Fruit fly (Drosophila melanogaster) whole organism, adult: ENCODE data around the gene CG9777.

Experiments
- CG11617 ChIP-seq: fragments of 200-800 bp; sonication (Bioruptor generic); optimal IDR thresholded peaks from 2 replicates; lab custom pipeline; 2017; ENCODE audit warnings: mild to moderate bottlenecking, missing biosample characterization, missing genetic modification reagents, missing genetic modification characterization
- CG12768 ChIP-seq: fragments of 200-800 bp; sonication (Bioruptor generic); optimal IDR thresholded peaks from 2 replicates; lab custom pipeline; 2017; ENCODE audit warnings: missing biosample characterization, missing genetic modification characterization, mild to moderate bottlenecking, moderate library complexity, missing genetic modification reagents
- CG14711 ChIP-seq: fragments of 200-800 bp; sonication (Bioruptor generic); optimal IDR thresholded peaks from 2 replicates; lab custom pipeline; 2018; ENCODE audit warnings: missing biosample characterization, mild to moderate bottlenecking, missing genetic modification characterization, moderate library complexity
- CG1620 ChIP-seq: fragments of 200-800 bp; sonication (Bioruptor generic); optimal IDR thresholded peaks from 2 replicates; lab custom pipeline; 2016; ENCODE audit warnings: missing biosample characterization, missing genetic modification characterization
- CG33017 ChIP-seq: fragments of 200-800 bp; sonication (Bioruptor generic); optimal IDR thresholded peaks from 2 replicates; lab custom pipeline; 2018; ENCODE audit warnings: missing biosample characterization, mild to moderate bottlenecking, missing genetic modification characterization, moderate library complexity
- CG5204 ChIP-seq: fragments of 200-800 bp; sonication (Bioruptor generic); optimal IDR thresholded peaks from 2 replicates; lab custom pipeline; 2016; ENCODE audit warnings: missing biosample characterization, missing genetic modification characterization
- CG7045 ChIP-seq: fragments of 200-800 bp; sonication (Bioruptor generic); optimal IDR thresholded peaks from 2 replicates; lab custom pipeline; 2017; ENCODE audit warnings: missing biosample characterization, mild to moderate bottlenecking, missing genetic modification characterization
- CG7101 ChIP-seq: fragments of 200-800 bp; sonication (Bioruptor generic); optimal IDR thresholded peaks from 2 replicates; lab custom pipeline; 2018; ENCODE audit warnings: missing biosample characterization, mild to moderate bottlenecking, missing genetic modification characterization, moderate library complexity
- Clk ChIP-seq: fragments of 200-800 bp; sonication (Bioruptor generic); optimal IDR thresholded peaks from 2 replicates; lab custom pipeline; 2017; ENCODE audit warnings: missing biosample characterization, missing genetic modification characterization
- Crg-1 ChIP-seq: fragments of 200-800 bp; sonication (Bioruptor generic); optimal IDR thresholded peaks from 2 replicates; lab custom pipeline; 2016; ENCODE audit warnings: missing biosample characterization, missing genetic modification characterization
- Hr96 ChIP-seq: fragments of 200-800 bp; sonication (Bioruptor generic); optimal IDR thresholded peaks from 2 replicates; lab custom pipeline; 2016; ENCODE audit warnings: missing biosample characterization, missing genetic modification characterization
- Mnt ChIP-seq: fragments of 200-800 bp; sonication (Bioruptor generic); optimal IDR thresholded peaks from 2 replicates; lab custom pipeline; 2016; ENCODE audit warnings: missing biosample characterization, mild to moderate bottlenecking, missing genetic modification characterization
- bab1 ChIP-seq: fragments of 200-800 bp; sonication (Bioruptor generic); optimal IDR thresholded peaks from 3 replicates; lab custom pipeline; 2019; ENCODE audit warnings: missing biosample characterization, mild to moderate bottlenecking, missing genetic modification characterization, moderate library complexity
- cic ChIP-seq: fragments of 200-800 bp; sonication (Bioruptor generic); optimal IDR thresholded peaks from 2 replicates; lab custom pipeline; 2017; ENCODE audit warnings: missing biosample characterization, mild to moderate bottlenecking, missing genetic modification characterization, moderate library complexity
- kay ChIP-seq: fragments of 200-800 bp; sonication (Bioruptor generic); peaks from one replicate; lab custom pipeline; 2016; ENCODE audit warnings: missing biosample characterization, missing genetic modification characterization, borderline replicate concordance
- ovo ChIP-seq: fragments of 200-800 bp; sonication (Bioruptor generic); optimal IDR thresholded peaks from 2 replicates; lab custom pipeline; 2016; ENCODE audit warnings: missing biosample characterization, missing genetic modification characterization
- pad ChIP-seq: fragments of 200-800 bp; sonication (Bioruptor generic); optimal IDR thresholded peaks from 3 replicates; lab custom pipeline; 2017; ENCODE audit warnings: missing biosample characterization, missing genetic modification characterization, mild to moderate bottlenecking, moderate library complexity, missing genetic modification reagents
- tj ChIP-seq: fragments of 200-800 bp; sonication (Bioruptor generic); optimal IDR thresholded peaks from 3 replicates; lab custom pipeline; 2017; ENCODE audit warnings: missing biosample characterization, mild to moderate bottlenecking, missing genetic modification characterization, moderate library complexity
- toe ChIP-seq: fragments of 200-800 bp; sonication (Bioruptor generic); optimal IDR thresholded peaks from 2 replicates; lab custom pipeline; 2016; ENCODE audit warnings: missing biosample characterization, missing genetic modification characterization

The CG9777 gene

dm6 chrX:16651625-16652024 is 19.6 kb upstream of the CG9777 start:
- no peak for TF ChIP-seq Hr96 (GFP tag; lab: Kevin White, UChicago)
- TF ChIP-seq CG7101 (tag; lab: Kevin White, UChicago): no peak
- TF ChIP-seq Mnt (GFP tag; lab: Kevin White, UChicago): no peak
- no peak for TF ChIP-seq Crg-1 (GFP tag; lab: Kevin White, UChicago)
- no peak for TF ChIP-seq kay (GFP tag; lab: Kevin White, UChicago)
- no peak for TF ChIP-seq CG14711 (tag; lab: Kevin White, UChicago)
- no peak for TF ChIP-seq cic
- no peak for TF ChIP-seq ovo (GFP tag; lab: Kevin White, UChicago)
- no peak for TF ChIP-seq CG12768 (GFP tag; lab: Kevin White, UChicago)
- no peak for TF ChIP-seq CG11617 (GFP tag; lab: Kevin White, UChicago)
- no peak for TF ChIP-seq pad (GFP tag; lab: Kevin White, UChicago)
- TF ChIP-seq tj: no peak
- no peak for TF ChIP-seq bab1 (GFP tag; lab: Kevin White, UChicago)
- no peak for TF ChIP-seq Clk (GFP tag; lab: Kevin White, UChicago)
- no peak for TF ChIP-seq CG1620 (GFP tag; lab: Kevin White, UChicago)
- TF ChIP-seq CG33017 (tag; lab: Kevin White, UChicago): no peak
- no peak for TF ChIP-seq CG7045

DNA sequence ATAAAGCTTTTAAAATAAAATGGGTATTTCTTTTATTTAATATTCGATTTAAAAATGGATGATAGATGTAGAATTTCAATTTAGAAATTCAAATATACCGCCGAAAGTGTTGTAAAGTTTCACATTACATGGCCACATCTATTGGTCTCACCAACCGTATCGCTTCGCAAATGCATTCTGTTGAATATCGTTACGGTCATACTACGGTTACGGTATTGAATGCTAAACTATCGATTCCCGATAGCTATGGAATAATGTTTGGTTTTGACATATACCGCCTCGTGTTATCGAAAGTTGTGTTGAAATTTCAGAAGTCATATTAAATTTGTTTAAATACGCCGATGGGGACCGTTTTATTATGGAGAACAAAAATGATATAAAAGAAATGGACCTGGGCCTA is 19.1 kb upstream of the CG9777 start, which contains the start of the genes CG32573 and CG42512:
Gene CG32573, plus strand, starts transcription at position 279 of the 400 bp plus-strand sequence.
Gene CG42512, plus strand, starts transcription at position 279 of the 400 bp plus-strand sequence.
- TF ChIP-seq pad (GFP tag; lab: Kevin White, UChicago) (peak; percentile 29), Crg-1 (GFP tag; lab: Kevin White, UChicago) (peak; percentile 41), CG7101 (tag; lab: Kevin White, UChicago) (peak; percentile 41), toe (GFP tag; lab: Kevin White, UChicago) (no peak), bab1 (GFP tag; lab: Kevin White, UChicago) (peak; percentile 35), CG14711 (tag; lab: Kevin White, UChicago) (peak; percentile 4), tj (no peak), CG5204 (GFP tag; lab: Kevin White, UChicago) (peak; percentile 12)

DNA sequence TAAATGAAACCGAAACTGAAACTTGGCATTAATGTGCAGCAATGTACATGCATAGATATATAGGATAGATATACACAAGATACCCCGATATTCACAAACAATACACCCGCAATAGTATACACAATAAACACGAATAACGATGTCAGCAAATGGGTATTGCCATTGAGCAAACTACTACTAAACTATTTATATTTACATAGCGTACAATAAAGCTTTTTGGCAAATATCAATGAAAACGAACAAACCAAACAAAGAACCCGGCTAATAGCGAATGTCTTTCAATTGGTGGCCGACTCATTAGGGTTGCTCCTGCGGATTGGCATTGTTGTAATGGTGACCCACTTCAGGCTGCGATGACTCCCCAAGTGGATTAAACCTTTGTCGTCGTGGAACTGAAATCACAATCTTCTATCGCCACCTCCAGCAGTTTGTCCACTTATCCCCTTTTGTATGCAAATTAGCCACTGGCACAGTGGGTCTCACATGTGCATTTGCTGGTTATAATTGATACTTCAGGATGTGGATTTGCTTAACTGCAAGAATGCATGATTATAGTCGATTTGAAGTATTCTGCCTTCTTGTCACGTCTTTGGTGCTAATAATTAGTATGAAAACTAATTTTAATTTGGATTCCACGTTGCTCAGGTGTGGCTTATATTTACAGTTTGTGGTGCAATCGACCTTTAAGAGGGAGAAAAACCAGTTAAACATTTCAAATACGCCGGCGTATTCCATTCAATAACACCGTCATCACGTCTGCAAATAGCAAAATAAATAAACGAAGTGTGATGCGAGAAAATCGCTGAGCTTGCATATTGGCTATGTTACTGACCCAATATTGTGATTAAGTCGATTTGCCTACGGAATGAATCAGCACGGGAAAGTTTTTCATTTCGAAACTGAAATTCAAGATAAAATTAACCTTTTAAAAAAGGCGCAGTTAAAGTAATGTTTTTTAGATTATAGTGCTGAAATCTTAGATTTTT is 18.3 kb upstream of the CG9777 start:
- TF ChIP-seq CG12768 (GFP tag; lab: Kevin White, UChicago) (peak; percentile 3), CG14711 (tag; lab: Kevin White, UChicago) (peak; percentile 19), Clk (GFP tag; lab: Kevin White, UChicago) (no peak), tj (peak; percentile 64), CG1620 (GFP tag; lab: Kevin White, UChicago) (no peak)

- TF ChIP-seq tj (peak; percentile 81), CG14711 (tag; lab: Kevin White, UChicago) (no peak), CG33017 (tag; lab: Kevin White, UChicago) (no peak)
Measured at dm6 chrX:16648435-16648781, 16.4 kb upstream of the CG9777 start.

DNA sequence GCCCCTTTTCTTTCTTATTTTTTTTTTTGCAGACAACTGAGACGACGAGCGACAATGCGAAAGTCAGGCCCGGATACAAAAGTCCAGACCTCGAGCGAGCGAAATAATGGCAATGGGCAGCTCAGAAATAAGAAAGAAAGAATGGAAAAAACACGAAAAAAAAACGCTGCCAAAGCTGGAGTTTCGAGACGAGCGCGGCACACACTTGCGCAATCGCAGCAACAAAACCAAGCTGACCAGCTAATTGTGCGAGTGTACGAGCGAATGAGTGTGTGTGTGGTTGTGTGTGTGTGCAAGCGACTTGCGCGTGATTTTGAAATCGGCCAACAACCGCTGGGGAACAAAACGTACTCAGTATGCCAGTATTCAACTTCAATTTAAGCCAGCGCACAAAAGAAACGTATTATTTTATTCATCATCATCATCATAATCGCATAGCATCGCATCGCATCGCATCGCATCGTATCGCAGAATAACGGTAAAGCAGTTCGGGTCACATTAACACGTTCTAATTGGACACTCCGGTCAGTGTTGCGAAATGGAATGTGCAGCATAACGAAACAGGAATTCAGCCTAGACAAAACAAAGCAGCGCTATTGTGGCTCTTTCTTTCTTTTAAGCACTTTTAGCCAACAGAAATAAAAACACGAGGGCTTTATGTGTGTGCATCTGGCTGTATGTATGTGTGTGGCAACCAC is 15.9 kb upstream of the CG9777 start:
- TF ChIP-seq Clk (GFP tag; lab: Kevin White, UChicago): no peak
- peak; percentile 85 for TF ChIP-seq tj

- TF ChIP-seq pad (GFP tag; lab: Kevin White, UChicago) (no peak), Clk (GFP tag; lab: Kevin White, UChicago) (no peak)
Measured at dm6 chrX:16647092-16647632, 15.1 kb upstream of the CG9777 start.

dm6 chrX:16645472-16645871 is 13.4 kb upstream of the CG9777 start:
- TF ChIP-seq cic (no peak), Clk (GFP tag; lab: Kevin White, UChicago) (no peak), pad (GFP tag; lab: Kevin White, UChicago) (no peak), Crg-1 (GFP tag; lab: Kevin White, UChicago) (no peak), CG1620 (GFP tag; lab: Kevin White, UChicago) (no peak), CG14711 (tag; lab: Kevin White, UChicago) (no peak)
